Fruit fly (Drosophila melanogaster) whole organism, prepupa: ENCODE results near the gene CG43348.

Experiments used
- Blimp-1 ChIP-seq: fragments of 200-800 bp; sonication (Bioruptor generic); optimal IDR thresholded peaks from 3 replicates; lab custom pipeline; 2017; ENCODE audit warnings: missing biosample characterization, missing genetic modification characterization, mild to moderate bottlenecking, moderate library complexity, missing genetic modification reagents
- CG10631 ChIP-seq: fragments of 200-800 bp; sonication (Bioruptor generic); optimal IDR thresholded peaks from 2 replicates; lab custom pipeline; 2016; ENCODE audit warnings: missing biosample characterization, missing genetic modification characterization
- CG11294 ChIP-seq: fragments of 200-800 bp; sonication (Bioruptor generic); IDR thresholded peaks from 2 replicates; pipeline ENCODE4 v1.3.6; 2022; ENCODE audit warnings: missing biosample characterization, missing genetic modification characterization
- CG11762 ChIP-seq: fragments of 200-800 bp; sonication (Bioruptor generic); optimal IDR thresholded peaks from 3 replicates; lab custom pipeline; 2016; ENCODE audit warnings: missing biosample characterization, missing genetic modification characterization; ENCODE audit not compliant: insufficient read depth
- CG11902 ChIP-seq: fragments of 200-800 bp; sonication (Bioruptor generic); optimal IDR thresholded peaks from 3 replicates; lab custom pipeline; 2016; ENCODE audit warnings: missing biosample characterization, missing genetic modification characterization
- CG15336 ChIP-seq: fragments of 200-800 bp; sonication (Bioruptor generic); IDR thresholded peaks from 2 replicates; pipeline ENCODE4 v1.3.6; 2022; ENCODE audit warnings: missing biosample characterization, missing genetic modification characterization
- CG1621 ChIP-seq: fragments of 200-800 bp; sonication (Bioruptor generic); optimal IDR thresholded peaks from 3 replicates; lab custom pipeline; 2018; ENCODE audit warnings: missing biosample characterization, mild to moderate bottlenecking, missing genetic modification characterization
- CG3032 ChIP-seq: fragments of 200-800 bp; optimal IDR thresholded peaks from 2 replicates; lab custom pipeline; 2019; ENCODE audit warnings: missing biosample characterization, mild to moderate bottlenecking, missing genetic modification characterization, moderate library complexity
- CG31627 ChIP-seq: fragments of 200-800 bp; sonication (Bioruptor generic); optimal IDR thresholded peaks from 3 replicates; lab custom pipeline; 2016; ENCODE audit warnings: missing biosample characterization, missing genetic modification characterization
- CG32006 ChIP-seq: fragments of 200-800 bp; sonication (Bioruptor generic); optimal IDR thresholded peaks from 3 replicates; lab custom pipeline; 2017; ENCODE audit warnings: missing biosample characterization, mild to moderate bottlenecking, missing genetic modification characterization
- CG34406 ChIP-seq: fragments of 200-800 bp; sonication (Bioruptor generic); optimal IDR thresholded peaks from 3 replicates; lab custom pipeline; 2016; ENCODE audit warnings: missing biosample characterization, missing genetic modification characterization
- CG3919 ChIP-seq: fragments of 200-800 bp; sonication (Bioruptor generic); optimal IDR thresholded peaks from 3 replicates; lab custom pipeline; 2016; ENCODE audit warnings: missing biosample characterization, missing genetic modification characterization
- CG6163 ChIP-seq: fragments of 200-800 bp; sonication (Bioruptor generic); IDR thresholded peaks from 3 replicates; pipeline ENCODE4 v1.3.6; 2022; ENCODE audit warnings: missing biosample characterization, missing genetic modification characterization
- CG6276 ChIP-seq: fragments of 200-800 bp; sonication (Bioruptor generic); optimal IDR thresholded peaks from 2 replicates; lab custom pipeline; 2017; ENCODE audit warnings: missing biosample characterization, mild to moderate bottlenecking, missing genetic modification characterization
- CG6792 ChIP-seq: fragments of 200-800 bp; sonication (Bioruptor generic); optimal IDR thresholded peaks from 3 replicates; lab custom pipeline; 2016; ENCODE audit warnings: missing biosample characterization, missing genetic modification characterization
- CG6808 ChIP-seq: fragments of 200-800 bp; sonication (Bioruptor generic); optimal IDR thresholded peaks from 3 replicates; lab custom pipeline; 2017; ENCODE audit warnings: missing biosample characterization, missing genetic modification characterization, mild to moderate bottlenecking, moderate library complexity, missing genetic modification reagents
- CG6854 ChIP-seq: fragments of 200-800 bp; sonication (Bioruptor generic); optimal IDR thresholded peaks from 2 replicates; lab custom pipeline; 2017; ENCODE audit warnings: missing biosample characterization, mild to moderate bottlenecking, missing genetic modification characterization
- CG7368 ChIP-seq: fragments of 200-800 bp; sonication (Bioruptor generic); optimal IDR thresholded peaks from 3 replicates; lab custom pipeline; 2016; ENCODE audit warnings: missing biosample characterization, missing genetic modification characterization
- CG9139 ChIP-seq: fragments of 200-800 bp; sonication (Bioruptor generic); optimal IDR thresholded peaks from 3 replicates; lab custom pipeline; 2017; ENCODE audit warnings: missing biosample characterization, mild to moderate bottlenecking, missing genetic modification characterization
- Eip75B ChIP-seq: fragments of 200-800 bp; sonication (Bioruptor generic); optimal IDR thresholded peaks from 3 replicates; lab custom pipeline; 2016; ENCODE audit warnings: missing biosample characterization, missing genetic modification characterization
- Eip78C ChIP-seq: fragments of 200-800 bp; sonication (Bioruptor generic); peaks from one replicate; lab custom pipeline; 2016; ENCODE audit warnings: missing biosample characterization, missing genetic modification characterization
- Eip93F ChIP-seq: fragments of 200-800 bp; sonication (Bioruptor generic); optimal IDR thresholded peaks from 2 replicates; lab custom pipeline; 2016; ENCODE audit warnings: missing biosample characterization, mild to moderate bottlenecking, missing genetic modification characterization
- Ets21C ChIP-seq: fragments of 200-800 bp; sonication (Bioruptor generic); optimal IDR thresholded peaks from 3 replicates; lab custom pipeline; 2016; ENCODE audit warnings: missing biosample characterization, missing genetic modification characterization
- Hr38 ChIP-seq: sonication (Bioruptor generic); optimal IDR thresholded peaks from 2 replicates; lab custom pipeline; 2016; ENCODE audit warnings: missing biosample characterization, missing genetic modification characterization
- Hr39 ChIP-seq: fragments of 200-800 bp; sonication (Bioruptor generic); optimal IDR thresholded peaks from 2 replicates; lab custom pipeline; 2016; ENCODE audit warnings: missing biosample characterization, missing genetic modification characterization
- Hr4 ChIP-seq: fragments of 200-800 bp; sonication (Bioruptor generic); optimal IDR thresholded peaks from 3 replicates; lab custom pipeline; 2016; ENCODE audit warnings: missing biosample characterization, missing genetic modification characterization
- Lpt ChIP-seq: fragments of 200-800 bp; sonication (Bioruptor generic); optimal IDR thresholded peaks from 3 replicates; lab custom pipeline; 2016; ENCODE audit warnings: missing biosample characterization, missing genetic modification characterization
- Met ChIP-seq: fragments of 200-800 bp; sonication (Bioruptor generic); optimal IDR thresholded peaks from 3 replicates; lab custom pipeline; 2016; ENCODE audit warnings: missing biosample characterization, missing genetic modification characterization
- Smox ChIP-seq: fragments of 200-800 bp; sonication (Bioruptor generic); optimal IDR thresholded peaks from 3 replicates; lab custom pipeline; 2016; ENCODE audit warnings: missing biosample characterization, missing genetic modification characterization
- Sox102F ChIP-seq: fragments of 200-800 bp; sonication (Bioruptor generic); optimal IDR thresholded peaks from 2 replicates; lab custom pipeline; 2016; ENCODE audit warnings: missing biosample characterization, mild to moderate bottlenecking, missing genetic modification characterization
- Sox14 ChIP-seq: fragments of 200-800 bp; sonication (Bioruptor generic); optimal IDR thresholded peaks from 3 replicates; lab custom pipeline; 2016; ENCODE audit warnings: missing biosample characterization, missing genetic modification characterization
- Sox15 ChIP-seq: fragments of 200-800 bp; sonication (Bioruptor generic); optimal IDR thresholded peaks from 3 replicates; lab custom pipeline; 2016; ENCODE audit warnings: missing biosample characterization, missing genetic modification characterization
- achi ChIP-seq: fragments of 200-800 bp; sonication (Bioruptor generic); optimal IDR thresholded peaks from 3 replicates; lab custom pipeline; 2016; ENCODE audit warnings: missing biosample characterization, missing genetic modification characterization
- acj6 ChIP-seq: fragments of 200-800 bp; sonication (Bioruptor generic); optimal IDR thresholded peaks from 3 replicates; lab custom pipeline; 2016; ENCODE audit warnings: missing biosample characterization, missing genetic modification characterization
- cyc ChIP-seq: fragments of 200-800 bp; sonication (Bioruptor generic); optimal IDR thresholded peaks from 3 replicates; lab custom pipeline; 2016; ENCODE audit warnings: missing biosample characterization, missing genetic modification characterization
- eg ChIP-seq: fragments of 200-800 bp; sonication (Bioruptor generic); IDR thresholded peaks from 3 replicates; pipeline ENCODE4 v1.3.6; 2022; ENCODE audit warnings: missing biosample characterization, missing genetic modification characterization
- esn ChIP-seq: fragments of 200-800 bp; sonication (Bioruptor generic); optimal IDR thresholded peaks from 2 replicates; lab custom pipeline; 2016; ENCODE audit warnings: missing biosample characterization, mild to moderate bottlenecking, missing genetic modification characterization, moderate library complexity
- fd59A ChIP-seq: fragments of 200-800 bp; sonication (Bioruptor generic); optimal IDR thresholded peaks from 2 replicates; lab custom pipeline; 2017; ENCODE audit warnings: missing biosample characterization, mild to moderate bottlenecking, missing genetic modification characterization, missing genetic modification reagents
- fd85E ChIP-seq: fragments of 200-800 bp; sonication (Bioruptor generic); optimal IDR thresholded peaks from 3 replicates; lab custom pipeline; 2016; ENCODE audit warnings: missing biosample characterization, missing genetic modification characterization
- lz ChIP-seq: fragments of 200-800 bp; sonication (Bioruptor generic); optimal IDR thresholded peaks from 3 replicates; lab custom pipeline; 2016; ENCODE audit warnings: missing biosample characterization, missing genetic modification characterization
- pdm3 ChIP-seq: fragments of 200-800 bp; sonication (Bioruptor generic); optimal IDR thresholded peaks from 3 replicates; lab custom pipeline; 2016; ENCODE audit warnings: missing biosample characterization, missing genetic modification characterization
- salr ChIP-seq, 2 experiments: fragments of 200-800 bp; sonication (Bioruptor generic); optimal IDR thresholded peaks; 3 replicates each; lab custom pipeline; 2016 to 2018; ENCODE audit warnings: missing biosample characterization in 2 of 2, missing genetic modification characterization in 2 of 2, mild to moderate bottlenecking in 1 of 2
- spab ChIP-seq: fragments of 200-800 bp; sonication (Bioruptor generic); optimal IDR thresholded peaks from 2 replicates; lab custom pipeline; 2017; ENCODE audit warnings: missing biosample characterization, mild to moderate bottlenecking, missing genetic modification characterization, missing genetic modification reagents
- ss ChIP-seq, 2 experiments: fragments of 200-800 bp; sonication (Bioruptor generic); optimal IDR thresholded peaks; 2 replicates in 1 of 2; 3 replicates in 1 of 2; lab custom pipeline; 2017 to 2018; ENCODE audit warnings: mild to moderate bottlenecking in 2 of 2, missing biosample characterization in 2 of 2, missing genetic modification characterization in 2 of 2, moderate library complexity in 1 of 2
- svp ChIP-seq: fragments of 200-800 bp; sonication (Bioruptor generic); peaks from one replicate; lab custom pipeline; 2016; ENCODE audit warnings: missing biosample characterization, missing genetic modification characterization
- topi ChIP-seq: fragments of 200-800 bp; sonication (Bioruptor generic); optimal IDR thresholded peaks from 3 replicates; lab custom pipeline; 2016; ENCODE audit warnings: missing biosample characterization, missing genetic modification characterization
- vri ChIP-seq: fragments of 200-800 bp; sonication (Bioruptor generic); optimal IDR thresholded peaks from 3 replicates; lab custom pipeline; 2016; ENCODE audit warnings: missing biosample characterization, mild to moderate bottlenecking, missing genetic modification characterization

Gene CG43348

DNA sequence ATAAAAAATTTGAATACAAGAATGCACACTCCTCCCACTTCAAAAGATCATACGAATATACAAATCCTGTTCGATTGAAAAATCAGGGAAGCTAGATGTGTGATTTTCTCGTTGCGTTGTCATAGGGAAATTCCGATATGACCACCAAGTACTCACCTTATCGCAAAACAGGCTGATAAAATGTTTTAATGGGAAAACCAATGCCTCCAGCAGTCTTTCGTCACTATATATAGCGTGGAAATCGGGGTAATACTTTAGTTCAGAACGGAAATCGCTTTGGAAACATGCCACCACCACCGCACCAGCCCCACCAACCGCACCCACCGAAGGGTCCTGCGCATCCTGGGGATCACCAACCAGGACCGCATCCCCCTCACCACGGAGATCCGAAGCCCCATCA is at the start of gene CG43348, which contains the start of gene CG5139:
Gene CG43348, plus strand, starts transcription at position 247 of the 400 bp plus-strand sequence.
Gene CG5139, minus strand, starts transcription at position 101 of the 400 bp plus-strand sequence.
- TF ChIP-seq Hr38 (GFP tag; lab: Kevin White, UChicago) (no peak), CG6276 (GFP tag; lab: Kevin White, UChicago) (no peak), eg (GFP tag; lab: Robert Waterston, UW) (no peak), Eip75B (GFP tag; lab: Kevin White, UChicago) (no peak), CG3919 (GFP tag; lab: Kevin White, UChicago) (no peak), spab (GFP tag; lab: Kevin White, UChicago) (no peak), Eip78C (GFP tag; lab: Kevin White, UChicago) (no peak), CG7368 (GFP tag; lab: Kevin White, UChicago) (no peak), CG6854 (no peak), CG32006 (GFP tag; lab: Kevin White, UChicago) (no peak), Lpt (GFP tag; lab: Kevin White, UChicago) (no peak), CG34406 (GFP tag; lab: Kevin White, UChicago) (no peak), CG6163 (GFP tag; lab: Robert Waterston, UW) (no peak), salr (GFP tag; optimal IDR thresholded peaks at IDR 0.05; lab: Kevin White, UChicago) (no peak), acj6 (no peak), CG15336 (no peak)
- TF ChIP-seq, all 60 proteins: peak for 0

DNA sequence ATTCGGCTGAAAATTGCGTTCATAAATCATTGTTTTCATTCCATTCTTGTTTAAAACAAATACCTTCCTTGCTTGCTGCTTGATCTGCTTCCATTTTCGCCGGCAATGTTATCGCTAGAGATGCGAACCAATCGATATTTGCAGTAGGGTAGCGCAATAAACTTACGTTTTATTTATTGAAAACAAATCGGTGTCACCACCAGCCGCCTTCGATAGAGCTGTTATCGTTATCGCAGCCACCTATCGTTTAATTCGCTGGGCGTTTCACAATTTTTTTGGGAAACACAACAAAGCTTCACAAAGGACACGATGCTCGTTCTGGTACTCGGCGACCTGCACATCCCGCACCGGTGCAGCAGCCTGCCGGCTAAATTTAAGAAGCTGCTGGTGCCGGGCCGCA is 48.7 kb upstream of the CG43348 start, which contains the start of the genes Tfb4 and Vps29:
Gene Tfb4, minus strand, starts transcription at position 124 of the 400 bp plus-strand sequence.
Gene Vps29, plus strand, starts transcription at position 213 of the 400 bp plus-strand sequence.
- TF ChIP-seq Eip75B (GFP tag; lab: Kevin White, UChicago) (no peak), CG11902 (GFP tag; lab: Kevin White, UChicago) (no peak), CG11294 (GFP tag; lab: Robert Waterston, UW) (no peak), Hr39 (GFP tag; lab: Kevin White, UChicago) (no peak), Sox102F (no peak), cyc (GFP tag; lab: Kevin White, UChicago) (no peak), achi (GFP tag; lab: Kevin White, UChicago) (no peak), CG6792 (GFP tag; lab: Kevin White, UChicago) (no peak), CG32006 (GFP tag; lab: Kevin White, UChicago) (no peak), spab (GFP tag; lab: Kevin White, UChicago) (no peak), pdm3 (GFP tag; lab: Kevin White, UChicago) (no peak), CG10631 (GFP tag; lab: Kevin White, UChicago) (no peak), CG7368 (GFP tag; lab: Kevin White, UChicago) (no peak), CG3032 (peak; percentile 31), Blimp-1 (GFP tag; lab: Kevin White, UChicago) (no peak), esn (GFP tag; lab: Kevin White, UChicago) (peak; percentile 70), Hr4 (GFP tag; lab: Kevin White, UChicago) (no peak), CG6854 (no peak), fd59A (GFP tag; lab: Kevin White, UChicago) (no peak), CG9139 (GFP tag; lab: Kevin White, UChicago) (no peak), svp (no peak), Sox15 (GFP tag; lab: Kevin White, UChicago) (no peak), Met (no peak), topi (GFP tag; lab: Kevin White, UChicago) (no peak), CG6808 (GFP tag; lab: Kevin White, UChicago) (no peak), Sox14 (no peak), CG6163 (GFP tag; lab: Robert Waterston, UW) (peak; percentile 78), ss (GFP tag; optimal IDR thresholded peaks at IDR 0.05; lab: Kevin White, UChicago) (no peak), lz (GFP tag; lab: Kevin White, UChicago) (peak; percentile 42), CG11762 (GFP tag; lab: Kevin White, UChicago) (no peak), eg (GFP tag; lab: Robert Waterston, UW) (peak; percentile 58; the same call in 2 of the 3 replicates), CG3919 (GFP tag; lab: Kevin White, UChicago) (no peak), Ets21C (GFP tag; lab: Kevin White, UChicago) (no peak), CG1621 (tag; lab: Kevin White, UChicago) (no peak), Eip93F (no peak), CG6276 (GFP tag; lab: Kevin White, UChicago) (no peak), Smox (no peak), Lpt (GFP tag; lab: Kevin White, UChicago) (no peak), CG15336 (no peak; the same call in 1 of the 2 replicates), salr (GFP tag; optimal IDR thresholded peaks at IDR 0.05; lab: Kevin White, UChicago) (no peak), vri (GFP tag; lab: Kevin White, UChicago) (no peak), acj6 (no peak), Hr38 (GFP tag; lab: Kevin White, UChicago) (no peak), CG31627 (GFP tag; lab: Kevin White, UChicago) (peak; percentile 48), fd85E (GFP tag; lab: Kevin White, UChicago) (no peak)
